Fruit fly (Drosophila melanogaster) whole organism, prepupa: ENCODE results near the gene AttD.

ENCODE experiments used
- Blimp-1 ChIP-seq: fragments of 200-800 bp; sonication (Bioruptor generic); optimal IDR thresholded peaks from 3 replicates; lab custom pipeline; 2017; ENCODE audit warnings: missing biosample characterization, missing genetic modification characterization, mild to moderate bottlenecking, moderate library complexity, missing genetic modification reagents
- CG10631 ChIP-seq: fragments of 200-800 bp; sonication (Bioruptor generic); optimal IDR thresholded peaks from 2 replicates; lab custom pipeline; 2016; ENCODE audit warnings: missing biosample characterization, missing genetic modification characterization
- CG11294 ChIP-seq: fragments of 200-800 bp; sonication (Bioruptor generic); IDR thresholded peaks from 2 replicates; pipeline ENCODE4 v1.3.6; 2022; ENCODE audit warnings: missing biosample characterization, missing genetic modification characterization
- CG11902 ChIP-seq: fragments of 200-800 bp; sonication (Bioruptor generic); optimal IDR thresholded peaks from 3 replicates; lab custom pipeline; 2016; ENCODE audit warnings: missing biosample characterization, missing genetic modification characterization
- CG15336 ChIP-seq: fragments of 200-800 bp; sonication (Bioruptor generic); IDR thresholded peaks from 2 replicates; pipeline ENCODE4 v1.3.6; 2022; ENCODE audit warnings: missing biosample characterization, missing genetic modification characterization
- CG1621 ChIP-seq: fragments of 200-800 bp; sonication (Bioruptor generic); optimal IDR thresholded peaks from 3 replicates; lab custom pipeline; 2018; ENCODE audit warnings: missing biosample characterization, mild to moderate bottlenecking, missing genetic modification characterization
- CG16779 ChIP-seq: fragments of 200-800 bp; sonication (Bioruptor generic); optimal IDR thresholded peaks from 3 replicates; lab custom pipeline; 2017; ENCODE audit warnings: missing biosample characterization, mild to moderate bottlenecking, missing genetic modification characterization
- CG3032 ChIP-seq: fragments of 200-800 bp; optimal IDR thresholded peaks from 2 replicates; lab custom pipeline; 2019; ENCODE audit warnings: missing biosample characterization, mild to moderate bottlenecking, missing genetic modification characterization, moderate library complexity
- CG3919 ChIP-seq: fragments of 200-800 bp; sonication (Bioruptor generic); optimal IDR thresholded peaks from 3 replicates; lab custom pipeline; 2016; ENCODE audit warnings: missing biosample characterization, missing genetic modification characterization
- CG4318 ChIP-seq: fragments of 200-800 bp; sonication (Bioruptor generic); optimal IDR thresholded peaks from 3 replicates; lab custom pipeline; 2017; ENCODE audit warnings: missing biosample characterization, mild to moderate bottlenecking, missing genetic modification characterization
- CG6792 ChIP-seq: fragments of 200-800 bp; sonication (Bioruptor generic); optimal IDR thresholded peaks from 3 replicates; lab custom pipeline; 2016; ENCODE audit warnings: missing biosample characterization, missing genetic modification characterization
- CG8119 ChIP-seq: fragments of 200-800 bp; sonication (Bioruptor generic); IDR thresholded peaks from 3 replicates; pipeline ENCODE4 v1.3.6; 2022; ENCODE audit warnings: missing biosample characterization, missing genetic modification characterization
- CG8319 ChIP-seq: fragments of 200-800 bp; sonication (Bioruptor generic); optimal IDR thresholded peaks from 3 replicates; lab custom pipeline; 2016; ENCODE audit warnings: missing biosample characterization, missing genetic modification characterization
- CG8632 ChIP-seq: fragments of 200-800 bp; sonication (Bioruptor generic); optimal IDR thresholded peaks from 3 replicates; lab custom pipeline; 2016; ENCODE audit warnings: missing biosample characterization, missing genetic modification characterization
- Eip75B ChIP-seq: fragments of 200-800 bp; sonication (Bioruptor generic); optimal IDR thresholded peaks from 3 replicates; lab custom pipeline; 2016; ENCODE audit warnings: missing biosample characterization, missing genetic modification characterization
- Eip78C ChIP-seq: fragments of 200-800 bp; sonication (Bioruptor generic); peaks from one replicate; lab custom pipeline; 2016; ENCODE audit warnings: missing biosample characterization, missing genetic modification characterization
- Eip93F ChIP-seq: fragments of 200-800 bp; sonication (Bioruptor generic); optimal IDR thresholded peaks from 2 replicates; lab custom pipeline; 2016; ENCODE audit warnings: missing biosample characterization, mild to moderate bottlenecking, missing genetic modification characterization
- Ets96B ChIP-seq: fragments of 200-800 bp; optimal IDR thresholded peaks from 2 replicates; lab custom pipeline; 2019; ENCODE audit warnings: missing biosample characterization, mild to moderate bottlenecking, missing genetic modification characterization, moderate library complexity
- Gug ChIP-seq: fragments of 200-800 bp; sonication (Bioruptor generic); IDR thresholded peaks from 2 replicates; pipeline ENCODE4 v1.3.6; 2022; ENCODE audit warnings: missing biosample characterization, missing genetic modification characterization
- Hr38 ChIP-seq: sonication (Bioruptor generic); optimal IDR thresholded peaks from 2 replicates; lab custom pipeline; 2016; ENCODE audit warnings: missing biosample characterization, missing genetic modification characterization
- Hr4 ChIP-seq: fragments of 200-800 bp; sonication (Bioruptor generic); optimal IDR thresholded peaks from 3 replicates; lab custom pipeline; 2016; ENCODE audit warnings: missing biosample characterization, missing genetic modification characterization
- Lpt ChIP-seq: fragments of 200-800 bp; sonication (Bioruptor generic); optimal IDR thresholded peaks from 3 replicates; lab custom pipeline; 2016; ENCODE audit warnings: missing biosample characterization, missing genetic modification characterization
- OdsH ChIP-seq: fragments of 200-800 bp; sonication (Bioruptor generic); optimal IDR thresholded peaks from 3 replicates; lab custom pipeline; 2016; ENCODE audit warnings: missing biosample characterization, missing genetic modification characterization
- Smox ChIP-seq: fragments of 200-800 bp; sonication (Bioruptor generic); optimal IDR thresholded peaks from 3 replicates; lab custom pipeline; 2016; ENCODE audit warnings: missing biosample characterization, missing genetic modification characterization
- Sox14 ChIP-seq: fragments of 200-800 bp; sonication (Bioruptor generic); optimal IDR thresholded peaks from 3 replicates; lab custom pipeline; 2016; ENCODE audit warnings: missing biosample characterization, missing genetic modification characterization
- cyc ChIP-seq: fragments of 200-800 bp; sonication (Bioruptor generic); optimal IDR thresholded peaks from 3 replicates; lab custom pipeline; 2016; ENCODE audit warnings: missing biosample characterization, missing genetic modification characterization
- dsx ChIP-seq: fragments of 200-800 bp; optimal IDR thresholded peaks from 3 replicates; lab custom pipeline; 2019; ENCODE audit warnings: missing biosample characterization, mild to moderate bottlenecking, missing genetic modification characterization, moderate library complexity; ENCODE audit not compliant: poor library complexity, severe bottlenecking
- fd85E ChIP-seq: fragments of 200-800 bp; sonication (Bioruptor generic); optimal IDR thresholded peaks from 3 replicates; lab custom pipeline; 2016; ENCODE audit warnings: missing biosample characterization, missing genetic modification characterization
- fkh ChIP-seq: fragments of 200-800 bp; sonication (Bioruptor generic); optimal IDR thresholded peaks from 3 replicates; lab custom pipeline; 2017; ENCODE audit warnings: missing biosample characterization, mild to moderate bottlenecking, missing genetic modification characterization, moderate library complexity
- net ChIP-seq: fragments of 200-800 bp; sonication (Bioruptor generic); optimal IDR thresholded peaks from 3 replicates; lab custom pipeline; 2016; ENCODE audit warnings: missing biosample characterization, missing genetic modification characterization
- pdm3 ChIP-seq: fragments of 200-800 bp; sonication (Bioruptor generic); optimal IDR thresholded peaks from 3 replicates; lab custom pipeline; 2016; ENCODE audit warnings: missing biosample characterization, missing genetic modification characterization
- svp ChIP-seq: fragments of 200-800 bp; sonication (Bioruptor generic); peaks from one replicate; lab custom pipeline; 2016; ENCODE audit warnings: missing biosample characterization, missing genetic modification characterization
- vri ChIP-seq: fragments of 200-800 bp; sonication (Bioruptor generic); optimal IDR thresholded peaks from 3 replicates; lab custom pipeline; 2016; ENCODE audit warnings: missing biosample characterization, mild to moderate bottlenecking, missing genetic modification characterization

Gene AttD

dm6 chr3R:17666061-17666796 lies 41.2 kb downstream of the AttD start:
- TF ChIP-seq Blimp-1 (GFP tag; lab: Kevin White, UChicago): no peak
- no peak for TF ChIP-seq Hr38 (GFP tag; lab: Kevin White, UChicago)
- no peak for TF ChIP-seq pdm3 (GFP tag; lab: Kevin White, UChicago)
- TF ChIP-seq OdsH (GFP tag; lab: Kevin White, UChicago): no peak
- no peak for TF ChIP-seq Ets96B (tag; lab: Kevin White, UChicago)
- TF ChIP-seq Sox14 (GFP tag; lab: Kevin White, UChicago): no peak
- TF ChIP-seq CG3919: no peak

- TF ChIP-seq Eip78C: no peak
- TF ChIP-seq CG8319 (GFP tag; lab: Kevin White, UChicago): no peak
- no peak for TF ChIP-seq fd85E (GFP tag; lab: Kevin White, UChicago)
- TF ChIP-seq CG3032: no peak
- TF ChIP-seq CG8119 (GFP tag; lab: Robert Waterston, UW): no peak
- TF ChIP-seq CG10631: no peak
- TF ChIP-seq CG8632 (GFP tag; lab: Kevin White, UChicago): no peak
- TF ChIP-seq Eip93F: no peak
- no peak for TF ChIP-seq CG4318 (GFP tag; lab: Kevin White, UChicago)
- no peak for TF ChIP-seq OdsH (GFP tag; lab: Kevin White, UChicago)
- TF ChIP-seq CG11902 (GFP tag; lab: Kevin White, UChicago): no peak
Observed at dm6 chr3R:17666797-17667156, 41.7 kb downstream of the AttD start.

- TF ChIP-seq Hr4 (no peak), svp (GFP tag; lab: Kevin White, UChicago) (peak; percentile 92)
Observed at dm6 chr3R:17667279-17667678, 42.2 kb downstream of the AttD start, which contains the start of gene CG45045. Gene CG45045 (plus strand): TSS chr3R:17667572.

dm6 chr3R:17667987-17668386 lies 42.9 kb downstream of the AttD start:
- TF ChIP-seq CG11294 (GFP tag; lab: Robert Waterston, UW) (no peak), Hr38 (GFP tag; lab: Kevin White, UChicago) (no peak), CG16779 (tag; lab: Kevin White, UChicago) (no peak), CG3919 (no peak), net (GFP tag; lab: Kevin White, UChicago) (no peak), Eip93F (no peak), Eip78C (no peak), svp (GFP tag; lab: Kevin White, UChicago) (no peak), Smox (GFP tag; lab: Kevin White, UChicago) (no peak), CG6792 (GFP tag; lab: Kevin White, UChicago) (no peak), cyc (GFP tag; lab: Kevin White, UChicago) (no peak), Lpt (GFP tag; lab: Kevin White, UChicago) (no peak), Blimp-1 (GFP tag; lab: Kevin White, UChicago) (no peak), Gug (GFP tag; lab: Robert Waterston, UW) (no peak), vri (no peak), CG10631 (no peak), Ets96B (tag; lab: Kevin White, UChicago) (no peak), CG8119 (GFP tag; lab: Robert Waterston, UW) (no peak)

- TF ChIP-seq CG6792 (GFP tag; lab: Kevin White, UChicago) (no peak), Eip75B (no peak), CG16779 (tag; lab: Kevin White, UChicago) (no peak), OdsH (GFP tag; lab: Kevin White, UChicago) (no peak), CG4318 (GFP tag; lab: Kevin White, UChicago) (no peak), svp (GFP tag; lab: Kevin White, UChicago) (peak; percentile 97)
- TF ChIP-seq, all 60 proteins: peak for 1
Observed at dm6 chr3R:17670202-17670856, 45.3 kb downstream of the AttD start.

dm6 chr3R:17670857-17671336 lies 45.8 kb downstream of the AttD start, which contains the start of the genes CG7523 and Mps1:
Gene CG7523 (minus strand): TSS chr3R:17670895.
Gene Mps1 (plus strand): TSS chr3R:17671271.
- TF ChIP-seq CG1621 (no peak), CG15336 (no peak), Sox14 (GFP tag; lab: Kevin White, UChicago) (peak; percentile 90), Smox (GFP tag; lab: Kevin White, UChicago) (no peak), vri (no peak), fkh (peak; percentile 100), dsx (peak; percentile 16)
